Worm (Caenorhabditis elegans): ENCODE measurements around the gene B0391.14.

- TF ChIP-seq lin-35 (GFP tag; optimal IDR thresholded peaks at IDR 0.05) (no peak), unc-62 (GFP tag; optimal IDR thresholded peaks at IDR 0.05) (no peak), dsc-1 (tag; optimal IDR thresholded peaks at IDR 0.05) (no peak), snu-23 (GFP tag; optimal IDR thresholded peaks at IDR 0.05) (no peak)
These were observed 2.6 kb upstream of the B0391.14 start, which contains the start of gene fbxa-152 for ce11 chrV:15602253-15602652.

Data from whole organism, L1 larva.